Fruit fly (Drosophila melanogaster) whole organism, pupa: ENCODE results near the gene CG8927.

Experiments used
- CG12605 ChIP-seq: fragments of 200-800 bp; sonication (Bioruptor generic); IDR thresholded peaks from 2 replicates; pipeline ENCODE4 v1.3.6; 2022; ENCODE audit warnings: missing biosample characterization, missing genetic modification characterization
- CG14655 ChIP-seq: fragments of 200-800 bp; sonication (Bioruptor generic); optimal IDR thresholded peaks from 3 replicates; lab custom pipeline; 2017; ENCODE audit warnings: mild to moderate bottlenecking, missing biosample characterization, missing genetic modification reagents, missing genetic modification characterization
- CG17806 ChIP-seq: fragments of 200-800 bp; sonication (Bioruptor generic); optimal IDR thresholded peaks from 2 replicates; lab custom pipeline; 2018; ENCODE audit warnings: missing biosample characterization, mild to moderate bottlenecking, missing genetic modification characterization, moderate library complexity
- CG4496 ChIP-seq: fragments of 200-800 bp; sonication (Bioruptor generic); IDR thresholded peaks from 3 replicates; pipeline ENCODE4 v1.3.6; 2022; ENCODE audit warnings: missing biosample characterization, missing genetic modification characterization
- CG8301 ChIP-seq: fragments of 200-800 bp; sonication (Bioruptor generic); optimal IDR thresholded peaks from 2 replicates; lab custom pipeline; 2018; ENCODE audit warnings: missing biosample characterization, mild to moderate bottlenecking, missing genetic modification characterization
- CG9948 ChIP-seq: fragments of 200-800 bp; sonication (Bioruptor generic); optimal IDR thresholded peaks from 2 replicates; lab custom pipeline; 2018; ENCODE audit warnings: missing biosample characterization, mild to moderate bottlenecking, missing genetic modification characterization, moderate library complexity
- D1 ChIP-seq: fragments of 200-800 bp; sonication (Bioruptor generic); optimal IDR thresholded peaks from 2 replicates; lab custom pipeline; 2018; ENCODE audit warnings: missing biosample characterization, mild to moderate bottlenecking, missing genetic modification characterization, moderate library complexity
- EcR ChIP-seq: fragments of 200-800 bp; sonication (Bioruptor generic); optimal IDR thresholded peaks from 3 replicates; lab custom pipeline; 2019; ENCODE audit warnings: missing biosample characterization, missing genetic modification characterization, mild to moderate bottlenecking, moderate library complexity, missing genetic modification reagents
- Snoo ChIP-seq: fragments of 200-800 bp; sonication (Bioruptor generic); optimal IDR thresholded peaks from 3 replicates; lab custom pipeline; 2017; ENCODE audit warnings: missing biosample characterization, mild to moderate bottlenecking, missing genetic modification characterization, inconsistent platforms
- fd96Ca ChIP-seq: fragments of 200-800 bp; sonication (Bioruptor generic); IDR thresholded peaks from 3 replicates; pipeline ENCODE4 v1.3.6; 2022; ENCODE audit warnings: missing biosample characterization, missing genetic modification characterization
- rn ChIP-seq: fragments of 200-800 bp; sonication (Bioruptor generic); IDR thresholded peaks from 2 replicates; pipeline ENCODE4 v1.3.6; 2022; ENCODE audit warnings: missing biosample characterization, missing genetic modification characterization

- 0 out of 3 replicates have a peak, but pooled peaks have one; percentile 48 for TF ChIP-seq fd96Ca (GFP tag; lab: Robert Waterston, UW)
- TF ChIP-seq D1 (tag; lab: Kevin White, UChicago), result peak; percentile 52
- TF ChIP-seq CG9948, result peak; percentile 54
- no peak for TF ChIP-seq rn (GFP tag; lab: Robert Waterston, UW)
- TF ChIP-seq CG12605, result peak; percentile 59
- TF ChIP-seq CG8301, result peak; percentile 73
- TF ChIP-seq Snoo (tag; lab: Kevin White, UChicago), result peak; percentile 63
- peak; percentile 50 for TF ChIP-seq CG4496 (GFP tag; lab: Robert Waterston, UW)
- peak; percentile 74 for TF ChIP-seq CG14655 (GFP tag; lab: Kevin White, UChicago)
- peak; percentile 57 for TF ChIP-seq CG17806 (tag; lab: Kevin White, UChicago)
- no peak for TF ChIP-seq EcR (GFP tag; lab: Kevin White, UChicago)
These were observed 23.1 kb upstream of the CG8927 start for dm6 chr3R:16157564-16158242.
